Worm (Caenorhabditis elegans) whole organism, L4 larva: ENCODE measurements around the gene Y39A3B.8.
A peak's percentile ranks its signal among the peaks of the same experiment; 100 is the strongest.

Experiments
- D1046.2 ChIP-seq: fragments of 200-800 bp; sonication (Bioruptor generic); IDR thresholded peaks from 2 replicates; pipeline ENCODE4 v1.3.6; 2022; ENCODE audit warnings: missing genetic modification characterization, missing compliant biosample characterization
- F37D6.2 ChIP-seq: sonication (generic microtip); optimal IDR thresholded peaks from 2 replicates; lab custom pipeline; 2016; ENCODE audit warnings: mild to moderate bottlenecking, missing genetic modification characterization, missing compliant biosample characterization
- R02D3.7 ChIP-seq: fragments of 150-350 bp; sonication (generic microtip); optimal IDR thresholded peaks from 3 replicates; lab custom pipeline; 2014; ENCODE audit warnings: missing biosample characterization, missing genetic modification characterization
- T20F7.1 ChIP-seq: fragments of 200-800 bp; sonication (Bioruptor generic); optimal IDR thresholded peaks from 2 replicates; lab custom pipeline; 2018; ENCODE audit warnings: mild to moderate bottlenecking, missing genetic modification characterization, missing compliant biosample characterization
- T26A8.4 ChIP-seq: fragments of 200-800 bp; sonication (Bioruptor generic); IDR thresholded peaks from 2 replicates; pipeline ENCODE4 v1.3.6; 2022; ENCODE audit warnings: missing genetic modification characterization, missing compliant biosample characterization
- Y75B8A.6 ChIP-seq: fragments of 200-800 bp; sonication (Bioruptor generic); IDR thresholded peaks from 2 replicates; pipeline ENCODE4 v1.3.6; 2022; ENCODE audit warnings: missing genetic modification reagents, missing genetic modification characterization, missing compliant biosample characterization
- ZK546.5 ChIP-seq, 2 experiments: sonication (generic microtip); optimal IDR thresholded peaks; 2 replicates each; lab custom pipeline; 2017; ENCODE audit warnings: missing biosample characterization in 2 of 2, missing genetic modification characterization in 2 of 2
- aha-1 ChIP-seq: fragments of 150-350 bp; peaks from one replicate; lab custom pipeline; 2014; ENCODE audit warnings: missing biosample characterization, missing genetic modification characterization
- arid-1 ChIP-seq: fragments of 200-800 bp; sonication (Bioruptor generic); conservative IDR thresholded peaks from 2 replicates; pipeline ENCODE4 v1.3.6; 2022; ENCODE audit warnings: missing genetic modification reagents, missing genetic modification characterization, missing compliant biosample characterization
- ceh-28 ChIP-seq: fragments of 150-350 bp; optimal IDR thresholded peaks from 2 replicates; lab custom pipeline; 2014; ENCODE audit warnings: missing biosample characterization, missing genetic modification reagents, missing genetic modification characterization
- ceh-44 ChIP-seq: fragments of 200-800 bp; sonication (Bioruptor generic); IDR thresholded peaks from 2 replicates; pipeline ENCODE4 v1.3.6; 2022; ENCODE audit warnings: missing genetic modification reagents, missing genetic modification characterization, missing compliant biosample characterization
- ceh-82 ChIP-seq: sonication (generic microtip); optimal IDR thresholded peaks from 2 replicates; lab custom pipeline; 2017; ENCODE audit warnings: missing biosample characterization, missing genetic modification characterization
- ces-1 ChIP-seq: fragments of 150-350 bp; sonication (generic microtip); optimal IDR thresholded peaks from 4 replicates; lab custom pipeline; 2014; ENCODE audit warnings: missing biosample characterization, missing genetic modification reagents, missing genetic modification characterization
- cey-2 ChIP-seq: sonication (generic microtip); optimal IDR thresholded peaks from 3 replicates; lab custom pipeline; 2017; ENCODE audit warnings: missing genetic modification characterization, mild to moderate bottlenecking, missing compliant biosample characterization, antibody characterized with exemption, borderline replicate concordance; ENCODE audit not compliant: insufficient read depth
- ctbp-1 ChIP-seq: fragments of 200-800 bp; sonication (Bioruptor generic); IDR thresholded peaks from 2 replicates; pipeline ENCODE4 v1.3.6; 2022; ENCODE audit warnings: missing genetic modification reagents, missing genetic modification characterization, missing compliant biosample characterization
- daf-12 ChIP-seq: fragments of 150-350 bp; optimal IDR thresholded peaks from 2 replicates; lab custom pipeline; 2014; ENCODE audit warnings: missing biosample characterization, missing genetic modification reagents, missing genetic modification characterization
- daf-16 ChIP-seq, 3 experiments: sonication (generic microtip); optimal IDR thresholded peaks; 2 replicates each; lab custom pipeline; 2016 to 2017; ENCODE audit warnings: missing genetic modification characterization in 3 of 3, missing genetic modification reagents in 3 of 3, mild to moderate bottlenecking in 2 of 3, missing compliant biosample characterization in 2 of 3, missing biosample characterization in 1 of 3, moderate library complexity in 1 of 3
- dmd-6 ChIP-seq: fragments of 200-800 bp; sonication (Bioruptor generic); IDR thresholded peaks from 2 replicates; pipeline ENCODE4 v1.3.6; 2022; ENCODE audit warnings: missing genetic modification reagents, missing genetic modification characterization, missing compliant biosample characterization
- dpl-1 ChIP-seq: fragments of 150-350 bp; optimal IDR thresholded peaks from 2 replicates; lab custom pipeline; 2014; ENCODE audit warnings: missing biosample characterization, missing genetic modification reagents, missing genetic modification characterization
- gei-8 ChIP-seq: fragments of 200-800 bp; sonication (Bioruptor generic); optimal IDR thresholded peaks from 2 replicates; lab custom pipeline; 2018; ENCODE audit warnings: mild to moderate bottlenecking, missing genetic modification characterization, missing compliant biosample characterization
- lin-15B ChIP-seq: fragments of 150-350 bp; sonication (generic microtip); optimal IDR thresholded peaks from 3 replicates; lab custom pipeline; 2014; ENCODE audit warnings: missing biosample characterization, missing genetic modification characterization
- lin-39 ChIP-seq: fragments of 150-350 bp; optimal IDR thresholded peaks from 2 replicates; lab custom pipeline; 2014; ENCODE audit warnings: missing biosample characterization, missing genetic modification reagents, missing genetic modification characterization
- lsy-2 ChIP-seq, 2 experiments: fragments of 150-350 bp in 1 of 2; sonication (generic microtip) in 1 of 2; optimal IDR thresholded peaks; 2 replicates each; lab custom pipeline; 2014 to 2017; ENCODE audit warnings: missing biosample characterization in 2 of 2, missing genetic modification characterization in 2 of 2
- mdt-29 ChIP-seq: fragments of 200-800 bp; sonication (Bioruptor generic); IDR thresholded peaks from 2 replicates; pipeline ENCODE4 v1.3.6; 2022; ENCODE audit warnings: missing genetic modification reagents, missing genetic modification characterization, missing compliant biosample characterization
- mep-1 ChIP-seq: fragments of 150-350 bp; sonication (generic microtip); optimal IDR thresholded peaks from 3 replicates; lab custom pipeline; 2014; ENCODE audit warnings: missing biosample characterization, missing genetic modification characterization
- nhr-111 ChIP-seq: fragments of 200-800 bp; sonication (Bioruptor generic); optimal IDR thresholded peaks from 2 replicates; lab custom pipeline; 2018; ENCODE audit warnings: mild to moderate bottlenecking, missing genetic modification characterization, missing compliant biosample characterization
- nhr-25 ChIP-seq: sonication (generic microtip); optimal IDR thresholded peaks from 2 replicates; lab custom pipeline; 2017; ENCODE audit warnings: missing genetic modification characterization, mild to moderate bottlenecking, missing compliant biosample characterization, antibody characterized with exemption, moderate library complexity, borderline replicate concordance; ENCODE audit not compliant: insufficient read depth
- nhr-28 ChIP-seq: fragments of 150-350 bp; optimal IDR thresholded peaks from 2 replicates; lab custom pipeline; 2014; ENCODE audit warnings: missing biosample characterization, missing genetic modification characterization
- nhr-6 ChIP-seq: fragments of 150-350 bp; optimal IDR thresholded peaks from 2 replicates; lab custom pipeline; 2014; ENCODE audit warnings: missing biosample characterization, missing genetic modification characterization
- saeg-2 ChIP-seq: fragments of 200-800 bp; sonication (Bioruptor generic); IDR thresholded peaks from 2 replicates; pipeline ENCODE4 v1.3.6; 2022; ENCODE audit warnings: missing genetic modification reagents, missing genetic modification characterization, missing compliant biosample characterization
- sdz-12 ChIP-seq: fragments of 200-800 bp; sonication (Bioruptor generic); optimal IDR thresholded peaks from 2 replicates; lab custom pipeline; 2018; ENCODE audit warnings: mild to moderate bottlenecking, missing genetic modification characterization, missing compliant biosample characterization
- set-16 ChIP-seq: fragments of 200-800 bp; sonication (Bioruptor generic); IDR thresholded peaks from 2 replicates; pipeline ENCODE4 v1.3.6; 2022; ENCODE audit warnings: missing genetic modification reagents, missing genetic modification characterization, missing compliant biosample characterization
- snpc-4 ChIP-seq: fragments of 150-350 bp; optimal IDR thresholded peaks from 2 replicates; lab custom pipeline; 2014; ENCODE audit warnings: missing biosample characterization, missing genetic modification characterization
- spr-1 ChIP-seq: sonication (generic microtip); optimal IDR thresholded peaks from 2 replicates; lab custom pipeline; 2016; ENCODE audit warnings: mild to moderate bottlenecking, missing genetic modification characterization, missing compliant biosample characterization
- unc-62 ChIP-seq, 3 experiments: fragments of 150-350 bp in 1 of 3; sonication (generic microtip); optimal IDR thresholded peaks in 2 of 3; peaks in 1 of 3; 1 replicate in 1 of 3; 2 replicates in 2 of 3; lab custom pipeline; 2014 to 2017; ENCODE audit warnings: missing biosample characterization in 3 of 3, missing genetic modification characterization in 3 of 3, missing genetic modification reagents in 3 of 3, missing genotype in 1 of 3
- zip-11 ChIP-seq: fragments of 200-800 bp; sonication (Bioruptor generic); IDR thresholded peaks from 2 replicates; pipeline ENCODE4 v1.3.6; 2022; ENCODE audit warnings: missing genetic modification characterization, missing compliant biosample characterization
- zip-2 ChIP-seq: fragments of 150-350 bp; optimal IDR thresholded peaks from 2 replicates; lab custom pipeline; 2014; ENCODE audit warnings: missing biosample characterization, missing genetic modification characterization
- ztf-11 ChIP-seq: fragments of 150-350 bp; optimal IDR thresholded peaks from 2 replicates; lab custom pipeline; 2014; ENCODE audit warnings: missing biosample characterization, missing genetic modification characterization
- ztf-7 ChIP-seq: fragments of 150-350 bp; optimal IDR thresholded peaks from 2 replicates; lab custom pipeline; 2014; ENCODE audit warnings: missing biosample characterization, missing genetic modification characterization

Gene Y39A3B.8

ce11 chrIII:2013876-2014474 is 26.2 kb downstream of the Y39A3B.8 start:
- peak; percentile 96 for TF ChIP-seq ceh-28 (tag; lab: Kevin White, UChicago)

ce11 chrIII:2015494-2015893 is 27.7 kb downstream of the Y39A3B.8 start:
- TF ChIP-seq Y75B8A.6 = no peak
- TF ChIP-seq ZK546.5 (tag; optimal IDR thresholded peaks at IDR 0.05; lab: Kevin White, UChicago) = no peak
- TF ChIP-seq ztf-7 (tag; lab: Kevin White, UChicago) = no peak
- no peak for TF ChIP-seq set-16 (GFP tag; lab: Robert Waterston, UW)
- TF ChIP-seq ceh-28 (tag; lab: Kevin White, UChicago) = peak; percentile 87
- peak; percentile 85 for TF ChIP-seq aha-1 (tag; lab: Kevin White, UChicago)
- TF ChIP-seq, all 104 proteins: peak for 2

ce11 chrIII:2021495-2021894 is 33.7 kb downstream of the Y39A3B.8 start, which contains the start of gene ckr-2:
Gene ckr-2 (minus strand): TSS chrIII:2021595.
- no peak for TF ChIP-seq mdt-29 (GFP tag; lab: Robert Waterston, UW)

ce11 chrIII:2027517-2027916 is 39.7 kb downstream of the Y39A3B.8 start:
- TF ChIP-seq unc-62 (GFP tag; optimal IDR thresholded peaks at IDR 0.05 in 1 of 2; lab: Kevin White, UChicago) (peak in 1 of 2 experiments; percentile 63), unc-62 (tag; optimal IDR thresholded peaks at IDR 0.05; lab: Kevin White, UChicago) (no peak), F37D6.2 (tag; lab: Kevin White, UChicago) (no peak)

ce11 chrIII:2030776-2031565 is 43.2 kb downstream of the Y39A3B.8 start:
- TF ChIP-seq daf-12 (no peak), T20F7.1 (GFP tag; lab: Kevin White, UChicago) (no peak), mep-1 (tag; lab: Kevin White, UChicago) (no peak), lin-15B (tag; lab: Kevin White, UChicago) (no peak), cey-2 (tag; lab: Kevin White, UChicago) (no peak), D1046.2 (GFP tag; lab: Robert Waterston, UW) (peak; percentile 72; the same call in 1 of the 2 replicates), ztf-11 (tag; lab: Kevin White, UChicago) (no peak), aha-1 (tag; lab: Kevin White, UChicago) (peak; percentile 88), set-16 (GFP tag; lab: Robert Waterston, UW) (0 out of 2 replicates have a peak, but pooled peaks have one; percentile 13), ces-1 (GFP tag; lab: Kevin White, UChicago) (no peak), dpl-1 (GFP tag; lab: Kevin White, UChicago) (no peak), nhr-6 (no peak), lsy-2 (tag; optimal IDR thresholded peaks at IDR 0.05; lab: Kevin White, UChicago) (no peak), arid-1 (GFP tag; lab: Robert Waterston, UW) (peak; percentile 46; the same call in 1 of the 2 replicates), gei-8 (GFP tag; lab: Kevin White, UChicago) (no peak), mdt-29 (GFP tag; lab: Robert Waterston, UW) (no peak), daf-16 (GFP tag; optimal IDR thresholded peaks at IDR 0.05; lab: Kevin White, UChicago) (peak in 1 of 2 experiments; percentile 20), daf-16 (tag; optimal IDR thresholded peaks at IDR 0.05; lab: Kevin White, UChicago) (peak; percentile 3), ctbp-1 (GFP tag; lab: Robert Waterston, UW) (peak; percentile 42), ztf-7 (tag; lab: Kevin White, UChicago) (no peak), zip-11 (GFP tag; lab: Robert Waterston, UW) (no peak), sdz-12 (no peak), nhr-28 (tag; lab: Kevin White, UChicago) (no peak), snpc-4 (tag; lab: Kevin White, UChicago) (no peak), ceh-82 (no peak), dmd-6 (GFP tag; lab: Robert Waterston, UW) (peak; percentile 31), nhr-25 (tag; lab: Kevin White, UChicago) (no peak), nhr-111 (GFP tag; lab: Kevin White, UChicago) (no peak), ceh-44 (GFP tag; lab: Robert Waterston, UW) (peak; percentile 56; the same call in 1 of the 2 replicates), spr-1 (tag; lab: Kevin White, UChicago) (no peak), T26A8.4 (GFP tag; lab: Robert Waterston, UW) (no peak), saeg-2 (GFP tag; lab: Robert Waterston, UW) (no peak), lin-39 (tag; lab: Kevin White, UChicago) (no peak), zip-2 (tag; lab: Kevin White, UChicago) (no peak), R02D3.7 (tag; lab: Kevin White, UChicago) (no peak)
